Worm (Caenorhabditis elegans) whole organism, early embryonic: Measurements from ENCODE around the gene sel-1.

Source experiments
- B0310.2 ChIP-seq: sonication (generic microtip); optimal IDR thresholded peaks from 2 replicates; lab custom pipeline; 2016; ENCODE audit warnings: mild to moderate bottlenecking, missing genetic modification characterization, missing compliant biosample characterization
- F13C5.2 ChIP-seq: sonication (generic microtip); optimal IDR thresholded peaks from 2 replicates; lab custom pipeline; 2017; ENCODE audit warnings: mild to moderate bottlenecking, missing genetic modification characterization, inconsistent platforms, missing compliant biosample characterization
- aly-1 ChIP-seq: sonication (generic microtip); optimal IDR thresholded peaks from 2 replicates; lab custom pipeline; 2016; ENCODE audit warnings: missing genetic modification characterization, missing compliant biosample characterization
- ama-1 ChIP-seq: fragments of 150-350 bp; optimal IDR thresholded peaks from 2 replicates; lab custom pipeline; 2014
- ceh-13 ChIP-seq: fragments of 200-800 bp; sonication (Bioruptor generic); optimal IDR thresholded peaks from 2 replicates; lab custom pipeline; 2018; ENCODE audit warnings: mild to moderate bottlenecking, missing genetic modification characterization, missing compliant biosample characterization
- ceh-36 ChIP-seq: sonication (generic microtip); optimal IDR thresholded peaks from 2 replicates; lab custom pipeline; 2016; ENCODE audit warnings: missing genetic modification characterization, inconsistent platforms, missing compliant biosample characterization
- ets-7 ChIP-seq: sonication (generic microtip); optimal IDR thresholded peaks from 2 replicates; lab custom pipeline; 2016; ENCODE audit warnings: missing genotype, missing genetic modification characterization, missing compliant biosample characterization
- flt-1 ChIP-seq: fragments of 200-800 bp; sonication (Bioruptor generic); IDR thresholded peaks from 2 replicates; pipeline ENCODE4 v1.3.6; 2022; ENCODE audit warnings: missing genetic modification characterization, missing compliant biosample characterization
- hmbx-1 ChIP-seq: sonication (generic microtip); optimal IDR thresholded peaks from 2 replicates; lab custom pipeline; 2016; ENCODE audit warnings: mild to moderate bottlenecking, missing genetic modification characterization, missing compliant biosample characterization
- hmg-4 ChIP-seq: fragments of 200-800 bp; sonication (Bioruptor generic); optimal IDR thresholded peaks from 2 replicates; lab custom pipeline; 2018; ENCODE audit warnings: mild to moderate bottlenecking, missing genetic modification characterization, missing compliant biosample characterization
- hnd-1 ChIP-seq: sonication (generic microtip); optimal IDR thresholded peaks from 2 replicates; lab custom pipeline; 2016; ENCODE audit warnings: missing genetic modification characterization, missing compliant biosample characterization
- pes-1 ChIP-seq: fragments of 200-800 bp; sonication (Bioruptor generic); IDR thresholded peaks from 2 replicates; pipeline ENCODE4 v1.3.6; 2022; ENCODE audit warnings: missing genetic modification reagents, missing genetic modification characterization, missing compliant biosample characterization
- scrt-1 ChIP-seq: fragments of 200-800 bp; sonication (Bioruptor generic); IDR thresholded peaks from 2 replicates; pipeline ENCODE4 v1.3.6; 2022; ENCODE audit warnings: missing genetic modification characterization, missing compliant biosample characterization
- sea-1 ChIP-seq: fragments of 200-800 bp; sonication (Bioruptor generic); conservative IDR thresholded peaks from 2 replicates; pipeline ENCODE4 v1.3.6; 2022; ENCODE audit warnings: missing genetic modification characterization, missing compliant biosample characterization
- tbx-11 ChIP-seq: fragments of 200-800 bp; sonication (Bioruptor generic); IDR thresholded peaks from 2 replicates; pipeline ENCODE4 v1.3.6; 2022; ENCODE audit warnings: missing genetic modification characterization, missing compliant biosample characterization
- tbx-37 ChIP-seq: fragments of 200-800 bp; sonication (Bioruptor generic); conservative IDR thresholded peaks from 2 replicates; pipeline ENCODE4 v1.3.6; 2022; ENCODE audit warnings: missing genetic modification reagents, missing genetic modification characterization, missing compliant biosample characterization
- tra-4 ChIP-seq: sonication (generic microtip); optimal IDR thresholded peaks from 2 replicates; lab custom pipeline; 2017; ENCODE audit warnings: missing genetic modification characterization, missing compliant biosample characterization

Gene sel-1

DNA sequence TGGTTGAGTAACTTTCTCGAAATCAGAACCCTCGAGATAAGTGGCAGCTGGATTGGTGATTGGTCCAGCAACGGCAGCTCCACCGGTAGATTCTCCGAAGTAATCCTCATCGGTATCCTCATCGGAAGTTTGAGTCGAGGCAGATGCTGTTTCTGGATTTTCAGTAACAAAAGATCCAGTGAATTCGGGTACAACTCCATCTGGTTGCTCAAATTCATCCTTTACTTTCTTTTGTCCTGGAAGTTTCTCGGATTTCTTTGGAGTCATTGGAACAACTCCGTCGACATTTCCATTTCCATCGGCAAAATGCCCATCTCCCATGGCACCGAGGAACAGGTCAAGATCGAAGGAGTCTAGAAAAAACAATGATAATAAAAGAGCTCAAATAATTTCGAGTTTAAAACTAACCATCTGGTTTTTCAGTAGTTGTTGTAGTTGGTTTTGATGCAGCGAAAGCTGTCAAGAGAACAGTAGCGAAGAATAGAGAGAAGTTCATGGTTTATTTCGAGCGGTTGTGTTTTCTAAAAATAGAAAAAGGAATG is 7.8 kb upstream of the sel-1 start, which contains the start of gene F45D3.4:
F45D3.4 (minus strand) TSS at position 521 of the 542 bp plus-strand sequence.
- TF ChIP-seq scrt-1 (GFP tag; lab: Robert Waterston, UW), result no peak
- no peak for TF ChIP-seq ceh-13 (GFP tag; lab: Kevin White, UChicago)
- no peak for TF ChIP-seq flt-1
- no peak for TF ChIP-seq F13C5.2

DNA sequence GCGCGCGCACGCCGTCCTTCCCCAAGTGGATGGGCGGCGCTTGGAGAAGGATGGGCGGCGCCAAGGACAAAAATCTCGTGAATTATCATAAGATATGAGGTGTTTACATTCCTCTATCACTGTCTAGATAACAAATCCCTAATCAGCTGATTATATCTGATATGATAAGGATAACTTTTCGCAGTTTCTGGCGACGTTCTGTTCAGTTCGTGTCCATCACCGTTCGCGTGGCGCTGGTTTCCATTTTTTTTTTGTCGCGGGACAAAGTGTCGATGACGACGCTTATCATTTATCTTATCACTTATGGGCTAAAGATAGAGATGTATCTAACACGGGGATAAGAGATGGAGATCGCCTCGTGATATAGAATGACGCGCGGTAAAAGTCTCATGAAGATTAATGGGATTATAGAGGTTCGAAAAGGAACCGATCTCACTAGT is 7.2 kb upstream of the sel-1 start:
- TF ChIP-seq tbx-11 (GFP tag; lab: Robert Waterston, UW) (no peak), sea-1 (GFP tag; lab: Robert Waterston, UW) (no peak), scrt-1 (GFP tag; lab: Robert Waterston, UW) (no peak), ets-7 (no peak), hnd-1 (tag; lab: Kevin White, UChicago) (no peak)

DNA sequence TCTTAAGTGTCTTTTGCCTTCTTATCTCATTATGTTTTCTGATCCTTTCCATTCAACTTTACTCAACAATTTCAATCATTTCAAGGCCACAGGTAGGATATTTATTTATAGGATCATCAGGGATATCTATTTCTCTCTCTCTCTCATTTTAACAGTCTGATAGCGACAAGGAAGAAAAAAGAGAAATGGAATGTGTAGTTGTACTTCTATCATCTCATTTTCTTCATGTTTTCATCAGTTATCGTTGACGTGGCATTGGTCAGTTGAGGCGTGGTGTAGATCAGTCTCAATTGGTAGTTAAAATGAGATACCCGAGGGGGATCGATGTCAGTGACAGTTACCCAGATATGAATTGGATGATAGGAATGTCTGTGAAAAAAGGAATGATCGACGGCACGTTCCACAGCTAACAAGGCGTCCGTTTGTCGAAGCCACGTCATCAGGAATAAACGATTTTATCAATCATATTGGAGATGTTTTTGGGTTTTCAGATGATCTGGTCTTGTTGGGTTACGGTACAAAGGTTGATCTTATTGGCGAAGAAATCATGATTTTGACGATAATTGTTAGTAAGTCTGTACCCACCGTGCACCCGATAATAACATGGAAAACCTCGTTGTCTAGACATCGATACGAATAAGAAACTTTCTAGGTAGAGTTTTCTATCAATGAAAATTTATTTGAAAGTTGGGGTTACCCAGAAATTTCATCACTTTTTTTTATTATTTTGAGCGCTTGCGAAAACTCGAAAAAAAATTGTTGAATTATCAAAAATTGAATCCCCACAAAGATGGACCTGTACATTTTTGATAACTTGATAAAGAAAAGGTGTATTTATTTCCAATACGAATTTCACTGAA is 6.1 kb upstream of the sel-1 start:
- TF ChIP-seq tra-4 (tag; lab: Kevin White, UChicago) (no peak), flt-1 (no peak), hmg-4 (no peak)

DNA sequence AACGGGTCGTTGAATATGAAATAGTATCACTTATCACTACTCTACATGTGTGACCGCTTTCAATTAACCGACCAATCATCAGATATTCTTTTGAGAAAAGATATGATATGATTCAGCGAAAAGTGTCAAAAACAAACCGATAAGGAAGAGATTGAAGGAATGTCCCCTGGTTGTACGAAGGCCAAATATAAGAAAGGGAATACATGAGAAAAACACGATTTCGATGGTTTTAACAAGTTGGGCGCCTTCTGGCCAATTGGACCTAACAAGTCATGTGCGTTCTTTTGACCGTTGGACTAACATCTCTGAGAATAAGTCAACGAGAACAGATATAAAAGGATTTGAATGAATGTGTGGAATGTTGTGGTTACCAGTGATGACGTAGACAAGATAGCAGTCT is 4.7 kb upstream of the sel-1 start:
- TF ChIP-seq B0310.2 (tag; lab: Kevin White, UChicago), result no peak
- TF ChIP-seq ceh-36, result no peak
- no peak for TF ChIP-seq hmbx-1
- TF ChIP-seq tbx-11 (GFP tag; lab: Robert Waterston, UW), result no peak
- TF ChIP-seq ceh-13 (GFP tag; lab: Kevin White, UChicago), result no peak
- no peak for TF ChIP-seq hnd-1 (tag; lab: Kevin White, UChicago)
- no peak for TF ChIP-seq flt-1
- TF ChIP-seq aly-1 (tag; lab: Kevin White, UChicago), result no peak
- TF ChIP-seq sea-1 (GFP tag; lab: Robert Waterston, UW), result no peak
- no peak for TF ChIP-seq ama-1 (lab: Kevin White, UChicago)
- TF ChIP-seq tra-4 (tag; lab: Kevin White, UChicago), result no peak
- no peak for TF ChIP-seq F13C5.2
- TF ChIP-seq tbx-37 (GFP tag; lab: Robert Waterston, UW), result no peak
- TF ChIP-seq ets-7, result no peak
- TF ChIP-seq pes-1, result no peak

DNA sequence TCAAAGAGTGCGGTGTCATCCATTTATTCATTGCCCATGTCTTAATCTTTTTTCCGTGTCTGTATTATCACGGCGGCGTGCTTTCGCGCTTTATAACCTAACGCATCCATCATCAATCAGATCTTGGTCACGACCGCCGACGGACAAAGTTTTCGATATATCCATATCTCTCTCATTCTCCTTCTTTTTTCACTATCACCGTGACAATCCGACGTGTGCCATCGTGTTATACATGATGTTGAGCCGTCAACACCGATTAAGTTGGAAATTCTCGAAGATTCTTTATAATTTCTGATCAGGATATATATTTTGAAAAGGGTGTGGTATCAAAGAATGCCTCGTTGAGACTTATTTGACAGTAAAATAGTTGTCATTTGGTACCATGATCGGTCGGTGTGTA is 3.6 kb upstream of the sel-1 start:
- TF ChIP-seq pes-1, result no peak
- TF ChIP-seq tbx-11 (GFP tag; lab: Robert Waterston, UW), result no peak
- no peak for TF ChIP-seq hmg-4
- no peak for TF ChIP-seq ets-7
- no peak for TF ChIP-seq F13C5.2

DNA sequence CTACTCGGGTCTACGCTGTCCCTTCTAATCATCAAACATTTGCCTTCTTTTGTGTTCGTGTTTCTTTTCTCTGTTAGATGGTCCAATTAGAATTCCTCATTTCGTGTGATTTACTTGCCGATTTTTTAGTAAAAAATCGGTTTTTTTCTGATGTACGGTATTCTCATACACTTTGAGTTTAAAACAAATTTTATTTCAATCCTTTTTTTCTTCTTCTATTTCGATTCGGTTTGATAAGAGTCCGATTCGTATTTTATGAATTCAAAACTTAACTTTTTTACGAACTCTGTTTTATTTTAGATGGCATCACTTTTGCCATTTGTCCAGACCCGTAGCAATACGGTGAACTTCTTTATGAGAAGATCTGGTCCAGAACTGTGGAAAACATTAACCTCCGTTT is 2.7 kb downstream of the sel-1 start, which contains the start of gene mrps-5:
mrps-5 (plus strand) TSS at position 301 of the 400 bp plus-strand sequence.
- no peak for TF ChIP-seq tbx-11 (GFP tag; lab: Robert Waterston, UW)
- no peak for TF ChIP-seq F13C5.2
- no peak for TF ChIP-seq hmg-4
- TF ChIP-seq tbx-37 (GFP tag; lab: Robert Waterston, UW), result no peak
- TF ChIP-seq hmbx-1, result no peak
- TF ChIP-seq sea-1 (GFP tag; lab: Robert Waterston, UW), result no peak
- no peak for TF ChIP-seq ama-1 (lab: Kevin White, UChicago)
- no peak for TF ChIP-seq ets-7
- TF ChIP-seq B0310.2 (tag; lab: Kevin White, UChicago), result no peak
- no peak for TF ChIP-seq ceh-36
- no peak for TF ChIP-seq pes-1
- no peak for TF ChIP-seq hnd-1 (tag; lab: Kevin White, UChicago)
- no peak for TF ChIP-seq flt-1

DNA sequence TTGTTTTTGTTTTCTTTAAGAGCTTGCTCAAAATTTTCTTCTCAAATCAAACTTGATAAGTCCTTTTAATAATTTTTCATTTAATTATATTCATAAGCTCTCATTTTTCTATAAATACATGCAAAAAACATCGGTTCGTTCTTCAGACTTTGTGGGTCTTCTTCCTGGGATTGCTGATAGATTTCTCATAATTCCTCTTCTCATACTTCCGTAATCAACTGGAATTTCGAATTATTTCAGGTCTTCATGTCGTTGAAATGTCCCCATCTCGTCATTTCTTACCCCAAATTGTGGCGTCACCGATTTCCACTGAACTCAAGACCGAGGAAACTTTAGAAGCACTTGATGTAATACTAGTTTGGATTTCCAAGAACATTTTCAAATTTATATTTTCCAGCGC is 4.4 kb downstream of the sel-1 start:
- TF ChIP-seq pes-1, result no peak
- TF ChIP-seq sea-1 (GFP tag; lab: Robert Waterston, UW), result no peak
- TF ChIP-seq tra-4 (tag; lab: Kevin White, UChicago), result no peak
- no peak for TF ChIP-seq B0310.2 (tag; lab: Kevin White, UChicago)
- TF ChIP-seq ceh-13 (GFP tag; lab: Kevin White, UChicago), result no peak
- no peak for TF ChIP-seq hnd-1 (tag; lab: Kevin White, UChicago)
- TF ChIP-seq tbx-37 (GFP tag; lab: Robert Waterston, UW), result no peak
- no peak for TF ChIP-seq flt-1
- no peak for TF ChIP-seq aly-1 (tag; lab: Kevin White, UChicago)
- TF ChIP-seq tbx-11 (GFP tag; lab: Robert Waterston, UW), result no peak
- no peak for TF ChIP-seq hmbx-1
- TF ChIP-seq hmg-4, result no peak
- no peak for TF ChIP-seq F13C5.2
- TF ChIP-seq ets-7, result no peak
- no peak for TF ChIP-seq scrt-1 (GFP tag; lab: Robert Waterston, UW)
- TF ChIP-seq ceh-36, result no peak
- TF ChIP-seq ama-1 (lab: Kevin White, UChicago), result no peak

DNA sequence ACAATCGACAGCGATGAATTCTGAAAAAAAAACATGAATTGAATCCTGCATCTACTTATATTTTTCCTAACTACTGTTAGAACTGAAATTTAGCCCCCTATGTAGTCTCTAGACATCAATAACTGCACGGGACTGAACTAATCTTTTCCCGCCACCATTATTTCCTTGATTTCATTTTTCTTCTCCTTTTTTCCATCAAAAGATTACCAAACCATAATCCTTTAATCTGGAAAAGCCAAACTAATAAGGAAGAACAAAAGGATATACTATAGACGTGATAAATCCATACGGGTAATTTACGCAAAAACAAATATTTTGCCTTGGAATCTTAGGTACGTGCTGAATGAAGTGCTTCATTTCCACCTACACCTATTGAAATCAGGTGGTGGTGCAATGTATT is 6.8 kb downstream of the sel-1 start:
- TF ChIP-seq ets-7, result no peak
- no peak for TF ChIP-seq flt-1
- TF ChIP-seq hmg-4, result no peak
- no peak for TF ChIP-seq F13C5.2
- no peak for TF ChIP-seq sea-1 (GFP tag; lab: Robert Waterston, UW)
- TF ChIP-seq hnd-1 (tag; lab: Kevin White, UChicago), result no peak
- no peak for TF ChIP-seq hmbx-1
- TF ChIP-seq tra-4 (tag; lab: Kevin White, UChicago), result no peak
- no peak for TF ChIP-seq B0310.2 (tag; lab: Kevin White, UChicago)
- TF ChIP-seq tbx-11 (GFP tag; lab: Robert Waterston, UW), result no peak
- no peak for TF ChIP-seq pes-1
- TF ChIP-seq ceh-36, result no peak
- no peak for TF ChIP-seq tbx-37 (GFP tag; lab: Robert Waterston, UW)
- no peak for TF ChIP-seq ceh-13 (GFP tag; lab: Kevin White, UChicago)
- TF ChIP-seq scrt-1 (GFP tag; lab: Robert Waterston, UW), result no peak
- no peak for TF ChIP-seq aly-1 (tag; lab: Kevin White, UChicago)
- no peak for TF ChIP-seq ama-1 (lab: Kevin White, UChicago)
